Worm (Caenorhabditis elegans) whole organism, early embryonic: ENCODE results near the gene ogt-1.

ENCODE experiments used
- B0310.2 ChIP-seq: sonication (generic microtip); optimal IDR thresholded peaks from 2 replicates; lab custom pipeline; 2016; ENCODE audit warnings: mild to moderate bottlenecking, missing genetic modification characterization, missing compliant biosample characterization
- F13C5.2 ChIP-seq: sonication (generic microtip); optimal IDR thresholded peaks from 2 replicates; lab custom pipeline; 2017; ENCODE audit warnings: mild to moderate bottlenecking, missing genetic modification characterization, inconsistent platforms, missing compliant biosample characterization
- aly-1 ChIP-seq: sonication (generic microtip); optimal IDR thresholded peaks from 2 replicates; lab custom pipeline; 2016; ENCODE audit warnings: missing genetic modification characterization, missing compliant biosample characterization
- ama-1 ChIP-seq: fragments of 150-350 bp; optimal IDR thresholded peaks from 2 replicates; lab custom pipeline; 2014
- ceh-13 ChIP-seq: fragments of 200-800 bp; sonication (Bioruptor generic); optimal IDR thresholded peaks from 2 replicates; lab custom pipeline; 2018; ENCODE audit warnings: mild to moderate bottlenecking, missing genetic modification characterization, missing compliant biosample characterization
- ceh-36 ChIP-seq: sonication (generic microtip); optimal IDR thresholded peaks from 2 replicates; lab custom pipeline; 2016; ENCODE audit warnings: missing genetic modification characterization, inconsistent platforms, missing compliant biosample characterization
- ets-7 ChIP-seq: sonication (generic microtip); optimal IDR thresholded peaks from 2 replicates; lab custom pipeline; 2016; ENCODE audit warnings: missing genotype, missing genetic modification characterization, missing compliant biosample characterization
- flt-1 ChIP-seq: fragments of 200-800 bp; sonication (Bioruptor generic); IDR thresholded peaks from 2 replicates; pipeline ENCODE4 v1.3.6; 2022; ENCODE audit warnings: missing genetic modification characterization, missing compliant biosample characterization
- hmbx-1 ChIP-seq: sonication (generic microtip); optimal IDR thresholded peaks from 2 replicates; lab custom pipeline; 2016; ENCODE audit warnings: mild to moderate bottlenecking, missing genetic modification characterization, missing compliant biosample characterization
- hmg-4 ChIP-seq: fragments of 200-800 bp; sonication (Bioruptor generic); optimal IDR thresholded peaks from 2 replicates; lab custom pipeline; 2018; ENCODE audit warnings: mild to moderate bottlenecking, missing genetic modification characterization, missing compliant biosample characterization
- hnd-1 ChIP-seq: sonication (generic microtip); optimal IDR thresholded peaks from 2 replicates; lab custom pipeline; 2016; ENCODE audit warnings: missing genetic modification characterization, missing compliant biosample characterization
- pes-1 ChIP-seq: fragments of 200-800 bp; sonication (Bioruptor generic); IDR thresholded peaks from 2 replicates; pipeline ENCODE4 v1.3.6; 2022; ENCODE audit warnings: missing genetic modification reagents, missing genetic modification characterization, missing compliant biosample characterization
- scrt-1 ChIP-seq: fragments of 200-800 bp; sonication (Bioruptor generic); IDR thresholded peaks from 2 replicates; pipeline ENCODE4 v1.3.6; 2022; ENCODE audit warnings: missing genetic modification characterization, missing compliant biosample characterization
- sea-1 ChIP-seq: fragments of 200-800 bp; sonication (Bioruptor generic); conservative IDR thresholded peaks from 2 replicates; pipeline ENCODE4 v1.3.6; 2022; ENCODE audit warnings: missing genetic modification characterization, missing compliant biosample characterization
- tbx-11 ChIP-seq: fragments of 200-800 bp; sonication (Bioruptor generic); IDR thresholded peaks from 2 replicates; pipeline ENCODE4 v1.3.6; 2022; ENCODE audit warnings: missing genetic modification characterization, missing compliant biosample characterization
- tbx-37 ChIP-seq: fragments of 200-800 bp; sonication (Bioruptor generic); conservative IDR thresholded peaks from 2 replicates; pipeline ENCODE4 v1.3.6; 2022; ENCODE audit warnings: missing genetic modification reagents, missing genetic modification characterization, missing compliant biosample characterization
- tra-4 ChIP-seq: sonication (generic microtip); optimal IDR thresholded peaks from 2 replicates; lab custom pipeline; 2017; ENCODE audit warnings: missing genetic modification characterization, missing compliant biosample characterization

Gene ogt-1

ce11 chrIII:7184022-7184421 lies 30.4 kb upstream of the ogt-1 start, which contains the start of gene yju-2:
TSS of gene yju-2 (plus strand) at chrIII:7184336.
- TF ChIP-seq tbx-37 (GFP tag; lab: Robert Waterston, UW) (no peak), tbx-11 (no peak), hmg-4 (GFP tag; lab: Kevin White, UChicago) (no peak), B0310.2 (tag; lab: Kevin White, UChicago) (no peak), scrt-1 (GFP tag; lab: Robert Waterston, UW) (no peak), ama-1 (lab: Kevin White, UChicago) (no peak), flt-1 (GFP tag; lab: Robert Waterston, UW) (no peak), aly-1 (tag; lab: Kevin White, UChicago) (no peak), ceh-36 (tag; lab: Kevin White, UChicago) (no peak), pes-1 (GFP tag; lab: Robert Waterston, UW) (no peak), tra-4 (tag; lab: Kevin White, UChicago) (no peak), F13C5.2 (tag; lab: Kevin White, UChicago) (no peak), sea-1 (no peak), ceh-13 (no peak)

ce11 chrIII:7181822-7182221 lies 28.2 kb upstream of the ogt-1 start, which contains the start of gene epg-4:
TSS of gene epg-4 (plus strand) at chrIII:7182167.
- TF ChIP-seq ets-7 (tag; lab: Kevin White, UChicago) (no peak), F13C5.2 (tag; lab: Kevin White, UChicago) (peak; percentile 38), hmg-4 (GFP tag; lab: Kevin White, UChicago) (no peak)

- TF ChIP-seq tra-4 (tag; lab: Kevin White, UChicago) (no peak), scrt-1 (GFP tag; lab: Robert Waterston, UW) (no peak), B0310.2 (tag; lab: Kevin White, UChicago) (no peak), pes-1 (GFP tag; lab: Robert Waterston, UW) (no peak), ceh-36 (tag; lab: Kevin White, UChicago) (no peak), tbx-11 (no peak), hnd-1 (tag; lab: Kevin White, UChicago) (no peak), tbx-37 (GFP tag; lab: Robert Waterston, UW) (no peak), ceh-13 (no peak), ets-7 (tag; lab: Kevin White, UChicago) (no peak), aly-1 (tag; lab: Kevin White, UChicago) (no peak)
Measured at ce11 chrIII:7180613-7181012, 27.0 kb upstream of the ogt-1 start, which contains the start of gene ndab-2. TSS of gene ndab-2 (plus strand) at chrIII:7180752.

ce11 chrIII:7179538-7180301 lies 26.1 kb upstream of the ogt-1 start, which contains the start of the genes rps-14 and rpl-36:
TSS of gene rps-14 (minus strand) at chrIII:7179588.
TSS of gene rpl-36 (plus strand) at chrIII:7180251.
- TF ChIP-seq ama-1 (lab: Kevin White, UChicago) (no peak), F13C5.2 (tag; lab: Kevin White, UChicago) (peak; percentile 71)

ce11 chrIII:7178497-7178896 lies 24.9 kb upstream of the ogt-1 start:
- TF ChIP-seq ceh-13 (no peak), ceh-36 (tag; lab: Kevin White, UChicago) (no peak), hmg-4 (GFP tag; lab: Kevin White, UChicago) (no peak), sea-1 (no peak), ets-7 (tag; lab: Kevin White, UChicago) (no peak), tra-4 (tag; lab: Kevin White, UChicago) (no peak), scrt-1 (GFP tag; lab: Robert Waterston, UW) (no peak), flt-1 (GFP tag; lab: Robert Waterston, UW) (no peak), tbx-11 (no peak), hmbx-1 (tag; lab: Kevin White, UChicago) (no peak), pes-1 (GFP tag; lab: Robert Waterston, UW) (no peak), hnd-1 (tag; lab: Kevin White, UChicago) (no peak), B0310.2 (tag; lab: Kevin White, UChicago) (no peak), ama-1 (lab: Kevin White, UChicago) (no peak), F13C5.2 (tag; lab: Kevin White, UChicago) (no peak), tbx-37 (GFP tag; lab: Robert Waterston, UW) (no peak), aly-1 (tag; lab: Kevin White, UChicago) (no peak)

ce11 chrIII:7170090-7170489 lies 16.5 kb upstream of the ogt-1 start:
- TF ChIP-seq B0310.2 (tag; lab: Kevin White, UChicago) (no peak), tbx-11 (no peak), flt-1 (GFP tag; lab: Robert Waterston, UW) (no peak), hmbx-1 (tag; lab: Kevin White, UChicago) (no peak), aly-1 (tag; lab: Kevin White, UChicago) (no peak), tbx-37 (GFP tag; lab: Robert Waterston, UW) (no peak), hnd-1 (tag; lab: Kevin White, UChicago) (no peak), tra-4 (tag; lab: Kevin White, UChicago) (no peak), F13C5.2 (tag; lab: Kevin White, UChicago) (no peak), ceh-36 (tag; lab: Kevin White, UChicago) (no peak)

ce11 chrIII:7167568-7167937 lies 14.0 kb upstream of the ogt-1 start, which contains the start of gene acs-4:
TSS of gene acs-4 (plus strand) at chrIII:7167838.
- no peak for TF ChIP-seq pes-1 (GFP tag; lab: Robert Waterston, UW)
- no peak for TF ChIP-seq aly-1 (tag; lab: Kevin White, UChicago)
- no peak for TF ChIP-seq hnd-1 (tag; lab: Kevin White, UChicago)
- TF ChIP-seq hmg-4 (GFP tag; lab: Kevin White, UChicago), result no peak
- TF ChIP-seq hmbx-1 (tag; lab: Kevin White, UChicago), result no peak
